Fruit fly (Drosophila melanogaster) whole organism, embryonic: ENCODE results near the gene smg.

Experiments used
- Adf1 ChIP-seq: fragments of 200-800 bp; sonication (Bioruptor generic); IDR thresholded peaks from 2 replicates; pipeline ENCODE4 v1.3.6; 2022; ENCODE audit warnings: missing biosample characterization, missing genetic modification characterization
- CG10462 ChIP-seq: fragments of 200-800 bp; sonication (Bioruptor generic); optimal IDR thresholded peaks from 2 replicates; lab custom pipeline; 2016; ENCODE audit warnings: missing biosample characterization, missing genetic modification characterization
- CG10543 ChIP-seq: fragments of 200-800 bp; sonication (Bioruptor generic); optimal IDR thresholded peaks from 3 replicates; lab custom pipeline; 2017; ENCODE audit warnings: missing biosample characterization, mild to moderate bottlenecking, missing genetic modification characterization, moderate library complexity
- CG10979 ChIP-seq: fragments of 200-800 bp; sonication (Bioruptor generic); optimal IDR thresholded peaks from 2 replicates; lab custom pipeline; 2018; ENCODE audit warnings: missing biosample characterization, mild to moderate bottlenecking, missing genetic modification characterization, moderate library complexity
- CG11093 ChIP-seq: fragments of 200-800 bp; sonication (Bioruptor generic); IDR thresholded peaks from 3 replicates; pipeline ENCODE4 v1.3.6; 2022; ENCODE audit warnings: missing biosample characterization, missing genetic modification characterization
- CG12391 ChIP-seq: fragments of 200-800 bp; sonication (Bioruptor generic); optimal IDR thresholded peaks from 3 replicates; lab custom pipeline; 2018; ENCODE audit warnings: missing biosample characterization, mild to moderate bottlenecking, missing genetic modification characterization, moderate library complexity
- CG12659 ChIP-seq: fragments of 200-800 bp; sonication (Bioruptor generic); optimal IDR thresholded peaks from 3 replicates; lab custom pipeline; 2017; ENCODE audit warnings: mild to moderate bottlenecking, missing biosample characterization, missing genetic modification reagents, missing genetic modification characterization
- CG13624 ChIP-seq: fragments of 200-800 bp; sonication (Bioruptor generic); optimal IDR thresholded peaks from 2 replicates; lab custom pipeline; 2016; ENCODE audit warnings: missing biosample characterization, missing genetic modification characterization
- CG15011 ChIP-seq: fragments of 200-800 bp; sonication (Bioruptor generic); optimal IDR thresholded peaks from 3 replicates; lab custom pipeline; 2018; ENCODE audit warnings: missing biosample characterization, mild to moderate bottlenecking, missing genetic modification characterization
- CG16813 ChIP-seq: fragments of 200-800 bp; sonication (Bioruptor generic); IDR thresholded peaks from 3 replicates; pipeline ENCODE4 v1.3.6; 2022; ENCODE audit warnings: missing biosample characterization, missing genetic modification characterization; ENCODE audit not compliant: partially characterized antibody
- CG17328 ChIP-seq: fragments of 200-800 bp; sonication (Bioruptor generic); IDR thresholded peaks from 2 replicates; pipeline ENCODE4 v1.3.6; 2022; ENCODE audit warnings: missing biosample characterization, missing genetic modification characterization
- CG18764 ChIP-seq: fragments of 200-800 bp; sonication (Bioruptor generic); optimal IDR thresholded peaks from 3 replicates; lab custom pipeline; 2016; ENCODE audit warnings: missing biosample characterization, missing genetic modification characterization
- CG2129 ChIP-seq: fragments of 200-800 bp; sonication (Bioruptor generic); IDR thresholded peaks from 2 replicates; pipeline ENCODE4 v1.3.6; 2022; ENCODE audit warnings: missing biosample characterization, missing genetic modification characterization; ENCODE audit not compliant: partially characterized antibody
- CG2889 ChIP-seq: fragments of 200-800 bp; sonication (Bioruptor generic); IDR thresholded peaks from 3 replicates; pipeline ENCODE4 v1.3.6; 2022; ENCODE audit warnings: missing biosample characterization, missing genetic modification characterization
- CG3065 ChIP-seq: fragments of 200-800 bp; sonication (Bioruptor generic); optimal IDR thresholded peaks from 2 replicates; lab custom pipeline; 2016; ENCODE audit warnings: missing biosample characterization, missing genetic modification characterization
- CG3281 ChIP-seq: fragments of 200-800 bp; sonication (Bioruptor generic); optimal IDR thresholded peaks from 3 replicates; lab custom pipeline; 2017; ENCODE audit warnings: missing biosample characterization, mild to moderate bottlenecking, missing genetic modification characterization
- CG42726 ChIP-seq: fragments of 200-800 bp; sonication (Bioruptor generic); IDR thresholded peaks from 2 replicates; pipeline ENCODE4 v1.3.6; 2022; ENCODE audit warnings: missing biosample characterization, missing genetic modification characterization; ENCODE audit not compliant: partially characterized antibody
- CG6272 ChIP-seq: fragments of 200-800 bp; sonication (Bioruptor generic); IDR thresholded peaks from 2 replicates; pipeline ENCODE4 v1.3.6; 2022; ENCODE audit warnings: missing biosample characterization, missing genetic modification characterization
- CG7372 ChIP-seq: fragments of 200-800 bp; sonication (Bioruptor generic); IDR thresholded peaks from 2 replicates; pipeline ENCODE4 v1.3.6; 2022; ENCODE audit warnings: missing biosample characterization, missing genetic modification characterization
- CG8089 ChIP-seq: fragments of 200-800 bp; sonication (Bioruptor generic); optimal IDR thresholded peaks from 3 replicates; lab custom pipeline; 2016; ENCODE audit warnings: missing biosample characterization, missing genetic modification characterization
- CG9817 ChIP-seq: fragments of 200-800 bp; sonication (Bioruptor generic); optimal IDR thresholded peaks from 2 replicates; lab custom pipeline; 2018; ENCODE audit warnings: missing biosample characterization, mild to moderate bottlenecking, missing genetic modification characterization, moderate library complexity
- Camta ChIP-seq: fragments of 200-800 bp; sonication (Bioruptor generic); optimal IDR thresholded peaks from 2 replicates; lab custom pipeline; 2016; ENCODE audit warnings: missing biosample characterization, missing genetic modification characterization
- Dip3 ChIP-seq: fragments of 200-800 bp; sonication (Bioruptor generic); optimal IDR thresholded peaks from 3 replicates; lab custom pipeline; 2016; ENCODE audit warnings: missing biosample characterization, missing genetic modification characterization
- Hey ChIP-seq: fragments of 200-800 bp; sonication (Bioruptor generic); optimal IDR thresholded peaks from 3 replicates; lab custom pipeline; 2018; ENCODE audit warnings: missing biosample characterization, mild to moderate bottlenecking, missing genetic modification characterization
- Lhr ChIP-seq: fragments of 200-800 bp; sonication (Bioruptor generic); optimal IDR thresholded peaks from 3 replicates; lab custom pipeline; 2017; ENCODE audit warnings: mild to moderate bottlenecking, missing biosample characterization, missing genetic modification reagents, missing genetic modification characterization
- Lpt ChIP-seq: fragments of >200 bp; optimal IDR thresholded peaks from 2 replicates; lab custom pipeline; 2018; ENCODE audit warnings: missing biosample characterization, missing genetic modification characterization
- Opbp ChIP-seq: fragments of 200-800 bp; sonication (Bioruptor generic); IDR thresholded peaks from 3 replicates; pipeline ENCODE4 v1.3.6; 2022; ENCODE audit warnings: missing biosample characterization, missing genetic modification characterization; ENCODE audit not compliant: partially characterized antibody
- Rx ChIP-seq: fragments of 200-800 bp; sonication (Bioruptor generic); IDR thresholded peaks from 2 replicates; pipeline ENCODE4 v1.3.6; 2022; ENCODE audit warnings: missing biosample characterization, missing genetic modification characterization
- Side ChIP-seq: fragments of 200-800 bp; sonication (Bioruptor generic); optimal IDR thresholded peaks from 2 replicates; lab custom pipeline; 2016; ENCODE audit warnings: missing biosample characterization, missing genetic modification characterization
- caup ChIP-seq: fragments of 200-800 bp; sonication (Bioruptor generic); optimal IDR thresholded peaks from 3 replicates; lab custom pipeline; 2017; ENCODE audit warnings: missing biosample characterization, mild to moderate bottlenecking, missing genetic modification characterization, moderate library complexity; ENCODE audit not compliant: severe bottlenecking
- dysf ChIP-seq: fragments of 200-800 bp; sonication (Bioruptor generic); IDR thresholded peaks from 3 replicates; pipeline ENCODE4 v1.3.6; 2022; ENCODE audit warnings: missing biosample characterization, missing genetic modification characterization
- fd102C ChIP-seq: fragments of 200-800 bp; sonication (Bioruptor generic); optimal IDR thresholded peaks from 2 replicates; lab custom pipeline; 2018; ENCODE audit warnings: missing biosample characterization, mild to moderate bottlenecking, missing genetic modification characterization, moderate library complexity
- fd96Cb ChIP-seq: fragments of 200-800 bp; sonication (Bioruptor generic); optimal IDR thresholded peaks from 2 replicates; lab custom pipeline; 2018; ENCODE audit warnings: missing biosample characterization, mild to moderate bottlenecking, missing genetic modification characterization, moderate library complexity
- h ChIP-seq: fragments of >200 bp; optimal IDR thresholded peaks from 2 replicates; lab custom pipeline; 2017
- her ChIP-seq: fragments of 200-800 bp; sonication (Bioruptor generic); optimal IDR thresholded peaks from 2 replicates; lab custom pipeline; 2016; ENCODE audit warnings: missing biosample characterization, missing genetic modification characterization
- lov ChIP-seq, 2 experiments: fragments of 200-800 bp in 1 of 2; fragments of >200 bp in 1 of 2; sonication (Bioruptor generic) in 1 of 2; IDR thresholded peaks in 1 of 2; optimal IDR thresholded peaks in 1 of 2; 2 replicates in 1 of 2; 3 replicates in 1 of 2; pipeline versions ENCODE4 v1.3.6 to Lab custom; 2017 to 2022; ENCODE audit warnings: missing biosample characterization in 1 of 2, missing genetic modification characterization in 1 of 2
- maf-S ChIP-seq: fragments of 200-800 bp; sonication (Bioruptor generic); optimal IDR thresholded peaks from 2 replicates; lab custom pipeline; 2016; ENCODE audit warnings: missing biosample characterization, missing genetic modification characterization
- mam ChIP-seq: fragments of 200-800 bp; sonication (Bioruptor generic); optimal IDR thresholded peaks from 3 replicates; lab custom pipeline; 2016; ENCODE audit warnings: missing biosample characterization, missing genetic modification characterization
- nom ChIP-seq: fragments of 200-800 bp; sonication (Bioruptor generic); optimal IDR thresholded peaks from 2 replicates; lab custom pipeline; 2017; ENCODE audit warnings: missing biosample characterization, missing genetic modification characterization, mild to moderate bottlenecking, moderate library complexity, missing genetic modification reagents
- oc ChIP-seq: fragments of 200-800 bp; sonication (Bioruptor generic); optimal IDR thresholded peaks from 2 replicates; lab custom pipeline; 2018; ENCODE audit warnings: missing biosample characterization, mild to moderate bottlenecking, missing genetic modification characterization, moderate library complexity
- salm ChIP-seq: fragments of 200-800 bp; sonication (Bioruptor generic); optimal IDR thresholded peaks from 2 replicates; lab custom pipeline; 2018; ENCODE audit warnings: missing biosample characterization, mild to moderate bottlenecking, missing genetic modification characterization
- schlank ChIP-seq: fragments of 200-800 bp; sonication (Bioruptor generic); optimal IDR thresholded peaks from 2 replicates; lab custom pipeline; 2018; ENCODE audit warnings: missing biosample characterization, mild to moderate bottlenecking, missing genetic modification characterization
- scrt ChIP-seq: fragments of 200-800 bp; sonication (Bioruptor generic); optimal IDR thresholded peaks from 2 replicates; lab custom pipeline; 2018; ENCODE audit warnings: missing biosample characterization, mild to moderate bottlenecking, missing genetic modification characterization, moderate library complexity
- sug ChIP-seq: fragments of 200-800 bp; optimal IDR thresholded peaks from 2 replicates; lab custom pipeline; 2019; ENCODE audit warnings: missing biosample characterization, mild to moderate bottlenecking, missing genetic modification characterization, moderate library complexity
- tna ChIP-seq: fragments of 200-800 bp; sonication (Bioruptor generic); IDR thresholded peaks from 2 replicates; pipeline ENCODE4 v1.3.6; 2022; ENCODE audit warnings: missing biosample characterization, missing genetic modification characterization; ENCODE audit not compliant: partially characterized antibody
- twi ChIP-seq: fragments of 200-800 bp; optimal IDR thresholded peaks from 2 replicates; lab custom pipeline; 2019; ENCODE audit warnings: missing biosample characterization, mild to moderate bottlenecking, missing genetic modification characterization, moderate library complexity
- unc-4 ChIP-seq: fragments of 200-800 bp; sonication (Bioruptor generic); IDR thresholded peaks from 2 replicates; pipeline ENCODE4 v1.3.6; 2022; ENCODE audit warnings: missing biosample characterization, missing genetic modification characterization; ENCODE audit not compliant: partially characterized antibody
- zen ChIP-seq: fragments of 200-800 bp; sonication (Bioruptor generic); optimal IDR thresholded peaks from 3 replicates; lab custom pipeline; 2018; ENCODE audit warnings: missing biosample characterization, mild to moderate bottlenecking, missing genetic modification characterization, moderate library complexity
- zfh1 ChIP-seq: fragments of 200-800 bp; sonication (Bioruptor generic); IDR thresholded peaks from 3 replicates; pipeline ENCODE4 v1.3.6; 2022; ENCODE audit warnings: missing biosample characterization, missing genetic modification characterization

The smg gene

dm6 chr3L:8996899-8997685 lies 697 bp downstream of the smg start:
- peak; percentile 5; the same call in 1 of the 2 replicates for TF ChIP-seq Adf1
- TF ChIP-seq zen = no peak
- TF ChIP-seq dysf (GFP tag; lab: Robert Waterston, UW) = no peak
- TF ChIP-seq CG2129 (GFP tag; lab: Robert Waterston, UW) = no peak
- no peak for TF ChIP-seq her (GFP tag; lab: Kevin White, UChicago)
- TF ChIP-seq Lpt (GFP tag; lab: Kevin White, UChicago) = no peak
- TF ChIP-seq CG18764 (GFP tag; lab: Kevin White, UChicago) = no peak
- no peak for TF ChIP-seq unc-4
- no peak for TF ChIP-seq scrt (GFP tag; lab: Kevin White, UChicago)
- TF ChIP-seq Opbp (GFP tag; lab: Robert Waterston, UW) = peak; percentile 44; the same call in 2 of the 3 replicates
- TF ChIP-seq sug = no peak
- TF ChIP-seq h (lab: Kevin White, UChicago) = no peak
- TF ChIP-seq CG3281 (GFP tag; lab: Kevin White, UChicago) = no peak
- TF ChIP-seq Side (GFP tag; lab: Kevin White, UChicago) = no peak
- TF ChIP-seq CG15011 (GFP tag; lab: Kevin White, UChicago) = no peak
- TF ChIP-seq twi = no peak
- TF ChIP-seq caup (GFP tag; lab: Kevin White, UChicago) = no peak
- no peak for TF ChIP-seq Camta (GFP tag; lab: Kevin White, UChicago)
- TF ChIP-seq CG9817 (tag; lab: Kevin White, UChicago) = no peak
- TF ChIP-seq tna (GFP tag; lab: Robert Waterston, UW) = no peak
- no peak for TF ChIP-seq CG13624 (GFP tag; lab: Kevin White, UChicago)
- no peak for TF ChIP-seq CG10979 (tag; lab: Kevin White, UChicago)
- TF ChIP-seq CG6272 = no peak
- no peak for TF ChIP-seq CG10462 (GFP tag; lab: Kevin White, UChicago)
- TF ChIP-seq Hey (tag; lab: Kevin White, UChicago) = no peak
- no peak for TF ChIP-seq Rx (GFP tag; lab: Robert Waterston, UW)
- TF ChIP-seq CG17328 (GFP tag; lab: Robert Waterston, UW) = no peak
- no peak for TF ChIP-seq CG10543 (GFP tag; lab: Kevin White, UChicago)
- TF ChIP-seq CG7372 (GFP tag; lab: Robert Waterston, UW) = no peak
- TF ChIP-seq Dip3 (GFP tag; lab: Kevin White, UChicago) = no peak
- no peak for TF ChIP-seq schlank (tag; lab: Kevin White, UChicago)
- TF ChIP-seq maf-S (GFP tag; lab: Kevin White, UChicago) = no peak
- TF ChIP-seq CG16813 (GFP tag; lab: Robert Waterston, UW) = no peak
- no peak for TF ChIP-seq CG42726 (GFP tag; lab: Robert Waterston, UW)
- TF ChIP-seq fd102C = no peak
- no peak for TF ChIP-seq CG11093 (GFP tag; lab: Robert Waterston, UW)
- TF ChIP-seq zfh1 (GFP tag; lab: Robert Waterston, UW) = 0 out of 3 replicates have a peak, but pooled peaks have one; percentile 15
- no peak for TF ChIP-seq CG8089 (GFP tag; lab: Kevin White, UChicago)
- TF ChIP-seq CG3065 (GFP tag; lab: Kevin White, UChicago) = no peak
- TF ChIP-seq fd96Cb (tag; lab: Kevin White, UChicago) = no peak
- TF ChIP-seq mam = no peak
- no peak for TF ChIP-seq nom
- TF ChIP-seq lov (optimal IDR thresholded peaks at IDR 0.05; lab: Kevin White, UChicago) = no peak
- 0 out of 3 replicates have a peak, but pooled peaks have one; percentile 48 for TF ChIP-seq lov (GFP tag; IDR thresholded peaks at IDR 0.05; lab: Robert Waterston, UW)
- TF ChIP-seq CG12391 (tag; lab: Kevin White, UChicago) = no peak
- TF ChIP-seq salm (tag; lab: Kevin White, UChicago) = no peak
- no peak for TF ChIP-seq Lhr (GFP tag; lab: Kevin White, UChicago)
- TF ChIP-seq oc (tag; lab: Kevin White, UChicago) = no peak
- TF ChIP-seq CG2889 (GFP tag; lab: Robert Waterston, UW) = no peak
- no peak for TF ChIP-seq CG12659 (GFP tag; lab: Kevin White, UChicago)
